Fruit fly (Drosophila melanogaster) whole organism, embryonic: Measurements from ENCODE around the gene CG33489.

Source experiments
- B-H1 ChIP-seq: fragments of 200-800 bp; sonication (Bioruptor generic); IDR thresholded peaks from 3 replicates; pipeline ENCODE4 v1.3.6; 2022; ENCODE audit warnings: missing biosample characterization, missing genetic modification characterization
- CG11093 ChIP-seq: fragments of 200-800 bp; sonication (Bioruptor generic); IDR thresholded peaks from 3 replicates; pipeline ENCODE4 v1.3.6; 2022; ENCODE audit warnings: missing biosample characterization, missing genetic modification characterization
- CG11504 ChIP-seq: fragments of 200-800 bp; sonication (Bioruptor generic); optimal IDR thresholded peaks from 3 replicates; lab custom pipeline; 2019; ENCODE audit warnings: missing biosample characterization, mild to moderate bottlenecking, missing genetic modification characterization, moderate library complexity
- CG14860 ChIP-seq: fragments of 200-800 bp; sonication (Bioruptor generic); IDR thresholded peaks from 3 replicates; pipeline ENCODE4 v1.3.6; 2022; ENCODE audit warnings: missing biosample characterization, missing genetic modification characterization; ENCODE audit not compliant: partially characterized antibody
- CG16863 ChIP-seq: fragments of 200-800 bp; sonication (Bioruptor generic); optimal IDR thresholded peaks from 3 replicates; lab custom pipeline; 2016; ENCODE audit warnings: missing biosample characterization, missing genetic modification characterization
- CG2199 ChIP-seq: fragments of 200-800 bp; sonication (Bioruptor generic); IDR thresholded peaks from 3 replicates; pipeline ENCODE4 v1.3.6; 2022; ENCODE audit warnings: missing biosample characterization, missing genetic modification characterization
- CG2889 ChIP-seq: fragments of 200-800 bp; sonication (Bioruptor generic); IDR thresholded peaks from 3 replicates; pipeline ENCODE4 v1.3.6; 2022; ENCODE audit warnings: missing biosample characterization, missing genetic modification characterization
- CG31441 ChIP-seq: fragments of 200-800 bp; sonication (Bioruptor generic); IDR thresholded peaks from 2 replicates; pipeline ENCODE4 v1.3.6; 2022; ENCODE audit warnings: missing biosample characterization, missing genetic modification characterization
- CG3281 ChIP-seq: fragments of 200-800 bp; sonication (Bioruptor generic); optimal IDR thresholded peaks from 3 replicates; lab custom pipeline; 2017; ENCODE audit warnings: missing biosample characterization, mild to moderate bottlenecking, missing genetic modification characterization
- CG34224 ChIP-seq: fragments of 200-800 bp; sonication (Bioruptor generic); IDR thresholded peaks from 3 replicates; pipeline ENCODE4 v1.3.6; 2022; ENCODE audit warnings: missing biosample characterization, missing genetic modification characterization; ENCODE audit not compliant: partially characterized antibody
- CG34376 ChIP-seq: fragments of 200-800 bp; sonication (Bioruptor generic); optimal IDR thresholded peaks from 2 replicates; lab custom pipeline; 2018; ENCODE audit warnings: missing biosample characterization, mild to moderate bottlenecking, missing genetic modification characterization
- CG43689 ChIP-seq: fragments of 200-800 bp; sonication (Bioruptor generic); IDR thresholded peaks from 2 replicates; pipeline ENCODE4 v1.3.6; 2022; ENCODE audit warnings: missing biosample characterization, missing genetic modification characterization
- CG6683 ChIP-seq: fragments of 200-800 bp; sonication (Bioruptor generic); optimal IDR thresholded peaks from 2 replicates; lab custom pipeline; 2017; ENCODE audit warnings: missing biosample characterization, mild to moderate bottlenecking, missing genetic modification characterization, missing genetic modification reagents
- CG7556 ChIP-seq: fragments of 200-800 bp; sonication (Bioruptor generic); optimal IDR thresholded peaks from 2 replicates; lab custom pipeline; 2017; ENCODE audit warnings: missing biosample characterization, mild to moderate bottlenecking, missing genetic modification characterization
- CG8944 ChIP-seq: fragments of 200-800 bp; sonication (Bioruptor generic); optimal IDR thresholded peaks from 3 replicates; lab custom pipeline; 2016; ENCODE audit warnings: missing biosample characterization, missing genetic modification characterization
- CG9609 ChIP-seq: fragments of 200-800 bp; sonication (Bioruptor generic); optimal IDR thresholded peaks from 3 replicates; lab custom pipeline; 2016; ENCODE audit warnings: missing biosample characterization, missing genetic modification characterization
- CG9727 ChIP-seq: fragments of 200-800 bp; sonication (Bioruptor generic); optimal IDR thresholded peaks from 3 replicates; lab custom pipeline; 2017; ENCODE audit warnings: missing biosample characterization, mild to moderate bottlenecking, missing genetic modification characterization
- D19A ChIP-seq: fragments of 200-800 bp; optimal IDR thresholded peaks from 3 replicates; lab custom pipeline; 2019; ENCODE audit warnings: missing biosample characterization, mild to moderate bottlenecking, missing genetic modification characterization, moderate library complexity
- Dll ChIP-seq: fragments of 200-800 bp; sonication (Bioruptor generic); IDR thresholded peaks from 4 replicates; pipeline ENCODE4 v1.3.6; 2022; ENCODE audit warnings: missing biosample characterization, missing genetic modification characterization; ENCODE audit not compliant: partially characterized antibody
- Doc2 ChIP-seq: fragments of 200-800 bp; sonication (Bioruptor generic); IDR thresholded peaks from 2 replicates; pipeline ENCODE4 v1.3.6; 2022; ENCODE audit warnings: missing biosample characterization, missing genetic modification characterization
- Fer3 ChIP-seq: fragments of 200-800 bp; sonication (Bioruptor generic); optimal IDR thresholded peaks from 2 replicates; lab custom pipeline; 2018; ENCODE audit warnings: missing biosample characterization, mild to moderate bottlenecking, missing genetic modification characterization, moderate library complexity
- H15 ChIP-seq: fragments of 200-800 bp; sonication (Bioruptor generic); IDR thresholded peaks from 3 replicates; pipeline ENCODE4 v1.3.6; 2022; ENCODE audit warnings: missing biosample characterization, missing genetic modification characterization
- Hr39 ChIP-seq: fragments of >200 bp; optimal IDR thresholded peaks from 2 replicates; lab custom pipeline; 2017
- Mad ChIP-seq: fragments of 200-800 bp; sonication (Bioruptor generic); optimal IDR thresholded peaks from 2 replicates; lab custom pipeline; 2016; ENCODE audit warnings: missing biosample characterization, missing genetic modification characterization
- Myb ChIP-seq: fragments of 200-800 bp; sonication (Bioruptor generic); optimal IDR thresholded peaks from 2 replicates; lab custom pipeline; 2016; ENCODE audit warnings: missing biosample characterization, missing genetic modification characterization
- Nf-YB ChIP-seq: fragments of 200-800 bp; sonication (Bioruptor generic); optimal IDR thresholded peaks from 3 replicates; lab custom pipeline; 2019; ENCODE audit warnings: missing biosample characterization, mild to moderate bottlenecking, missing genetic modification characterization, moderate library complexity
- Oli ChIP-seq: fragments of 200-800 bp; sonication (Bioruptor generic); optimal IDR thresholded peaks from 2 replicates; lab custom pipeline; 2018; ENCODE audit warnings: missing biosample characterization, mild to moderate bottlenecking, missing genetic modification characterization, moderate library complexity
- Sox100B ChIP-seq: fragments of 200-800 bp; sonication (Bioruptor generic); optimal IDR thresholded peaks from 3 replicates; lab custom pipeline; 2018; ENCODE audit warnings: missing biosample characterization, mild to moderate bottlenecking, missing genetic modification characterization
- Ssrp ChIP-seq: fragments of 200-800 bp; sonication (Bioruptor generic); optimal IDR thresholded peaks from 2 replicates; lab custom pipeline; 2018; ENCODE audit warnings: missing biosample characterization, mild to moderate bottlenecking, missing genetic modification characterization, moderate library complexity
- Vsx1 ChIP-seq: fragments of 200-800 bp; sonication (Bioruptor generic); optimal IDR thresholded peaks from 2 replicates; lab custom pipeline; 2017; ENCODE audit warnings: missing biosample characterization, mild to moderate bottlenecking, missing genetic modification characterization, missing genetic modification reagents
- aop ChIP-seq: fragments of 200-800 bp; sonication (Bioruptor generic); IDR thresholded peaks from 2 replicates; pipeline ENCODE4 v1.3.6; 2022; ENCODE audit warnings: missing biosample characterization, missing genetic modification characterization
- cad ChIP-seq: fragments of >200 bp; optimal IDR thresholded peaks from 2 replicates; lab custom pipeline; 2017; ENCODE audit warnings: missing biosample characterization, missing genetic modification characterization
- cato ChIP-seq: fragments of 200-800 bp; sonication (Bioruptor generic); optimal IDR thresholded peaks from 2 replicates; lab custom pipeline; 2016; ENCODE audit warnings: missing biosample characterization, missing genetic modification characterization, borderline replicate concordance
- chinmo ChIP-seq: fragments of 200-800 bp; sonication (Bioruptor generic); IDR thresholded peaks from 4 replicates; pipeline ENCODE4 v1.3.6; 2022; ENCODE audit warnings: missing biosample characterization, missing genetic modification characterization; ENCODE audit not compliant: partially characterized antibody
- esg ChIP-seq: fragments of 200-800 bp; sonication (Bioruptor generic); conservative IDR thresholded peaks from 2 replicates; pipeline ENCODE4 v1.3.6; 2022; ENCODE audit warnings: missing biosample characterization, missing genetic modification characterization
- exex ChIP-seq: fragments of 200-800 bp; sonication (Bioruptor generic); optimal IDR thresholded peaks from 4 replicates; lab custom pipeline; 2018; ENCODE audit warnings: missing biosample characterization, mild to moderate bottlenecking, missing genetic modification characterization, moderate library complexity
- fd102C ChIP-seq: fragments of 200-800 bp; sonication (Bioruptor generic); optimal IDR thresholded peaks from 2 replicates; lab custom pipeline; 2018; ENCODE audit warnings: missing biosample characterization, mild to moderate bottlenecking, missing genetic modification characterization, moderate library complexity
- gfzf ChIP-seq: fragments of 200-800 bp; sonication (Bioruptor generic); optimal IDR thresholded peaks from 2 replicates; lab custom pipeline; 2016; ENCODE audit warnings: missing biosample characterization, mild to moderate bottlenecking, missing genetic modification characterization, moderate library complexity
- lab ChIP-seq: fragments of 200-800 bp; sonication (Bioruptor generic); optimal IDR thresholded peaks from 3 replicates; lab custom pipeline; 2017; ENCODE audit warnings: missing biosample characterization, missing genetic modification characterization, mild to moderate bottlenecking, moderate library complexity, missing genetic modification reagents
- mirr ChIP-seq: fragments of 200-800 bp; sonication (Bioruptor generic); optimal IDR thresholded peaks from 3 replicates; lab custom pipeline; 2018; ENCODE audit warnings: missing biosample characterization, mild to moderate bottlenecking, missing genetic modification characterization
- otp ChIP-seq: fragments of 200-800 bp; sonication (Bioruptor generic); IDR thresholded peaks from 3 replicates; pipeline ENCODE4, ENCODE4 v1.3.6; 2022; ENCODE audit warnings: missing biosample characterization, missing genetic modification characterization
- p53 ChIP-seq: fragments of 200-800 bp; sonication (Bioruptor generic); optimal IDR thresholded peaks from 2 replicates; lab custom pipeline; 2016; ENCODE audit warnings: missing biosample characterization, missing genetic modification characterization
- pros ChIP-seq: fragments of 200-800 bp; sonication (Bioruptor generic); optimal IDR thresholded peaks from 3 replicates; lab custom pipeline; 2019; ENCODE audit warnings: missing biosample characterization, mild to moderate bottlenecking, missing genetic modification characterization, moderate library complexity
- pum ChIP-seq: fragments of 200-800 bp; sonication (Bioruptor generic); optimal IDR thresholded peaks from 2 replicates; lab custom pipeline; 2016; ENCODE audit warnings: missing biosample characterization, missing genetic modification characterization
- scrt ChIP-seq: fragments of 200-800 bp; sonication (Bioruptor generic); optimal IDR thresholded peaks from 2 replicates; lab custom pipeline; 2018; ENCODE audit warnings: missing biosample characterization, mild to moderate bottlenecking, missing genetic modification characterization, moderate library complexity
- sens ChIP-seq: fragments of 200-800 bp; sonication (Bioruptor generic); peaks from one replicate; lab custom pipeline; 2016; ENCODE audit warnings: missing biosample characterization, missing genetic modification characterization
- sisA ChIP-seq: fragments of 200-800 bp; sonication (Bioruptor generic); IDR thresholded peaks from 2 replicates; pipeline ENCODE4 v1.3.6; 2022; ENCODE audit warnings: missing biosample characterization, missing genetic modification characterization
- slbo ChIP-seq: fragments of 200-800 bp; sonication (Bioruptor generic); IDR thresholded peaks from 2 replicates; pipeline ENCODE4 v1.3.6; 2022; ENCODE audit warnings: missing biosample characterization, missing genetic modification characterization
- so ChIP-seq: fragments of 200-800 bp; sonication (Bioruptor generic); IDR thresholded peaks from 3 replicates; pipeline ENCODE4 v1.3.6; 2022; ENCODE audit warnings: missing biosample characterization, missing genetic modification characterization
- sug ChIP-seq: fragments of 200-800 bp; optimal IDR thresholded peaks from 2 replicates; lab custom pipeline; 2019; ENCODE audit warnings: missing biosample characterization, mild to moderate bottlenecking, missing genetic modification characterization, moderate library complexity
- toy ChIP-seq: fragments of 200-800 bp; sonication (Bioruptor generic); IDR thresholded peaks from 2 replicates; pipeline ENCODE4 v1.3.6; 2022; ENCODE audit warnings: missing biosample characterization, missing genetic modification characterization
- wdn ChIP-seq: fragments of 200-800 bp; sonication (Bioruptor generic); IDR thresholded peaks from 2 replicates; pipeline ENCODE4 v1.3.6; 2022; ENCODE audit warnings: missing biosample characterization, missing genetic modification characterization
- zfh2 ChIP-seq: fragments of 200-800 bp; sonication (Bioruptor generic); optimal IDR thresholded peaks from 2 replicates; lab custom pipeline; 2016; ENCODE audit warnings: missing biosample characterization, missing genetic modification characterization

The CG33489 gene

DNA sequence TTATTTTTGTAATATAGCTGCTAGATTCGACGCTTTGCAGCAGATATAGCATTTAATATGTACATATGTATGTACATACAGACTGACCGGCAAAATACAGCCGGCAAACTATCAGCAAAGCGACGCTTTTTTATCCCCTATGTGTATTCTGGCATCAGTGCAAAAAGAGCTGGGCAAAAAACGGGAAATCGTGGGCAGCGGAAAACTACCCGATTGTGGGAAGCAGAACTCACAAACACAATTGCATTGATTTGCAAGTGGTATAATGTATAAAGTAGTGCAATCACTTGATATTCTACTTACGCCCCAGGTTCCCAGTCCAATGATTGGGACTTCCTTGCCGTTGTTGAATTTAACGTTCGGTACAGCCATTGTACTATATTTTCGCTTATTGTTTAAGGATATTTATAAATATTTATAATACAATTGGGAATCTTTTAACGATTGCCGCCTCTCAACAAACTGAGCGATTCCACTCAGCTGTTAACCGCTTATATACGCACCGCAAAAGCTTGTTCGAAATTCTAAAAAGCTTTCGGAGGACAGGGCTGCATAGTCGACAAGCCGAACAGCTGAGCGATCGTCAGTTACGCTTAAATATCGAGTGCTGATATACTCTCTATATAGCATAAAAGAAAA is 46.5 kb upstream of the CG33489 start (continued):
- TF ChIP-seq p53 (GFP tag; lab: Kevin White, UChicago) (no peak), Dll (no peak), CG11093 (no peak), toy (GFP tag; lab: Robert Waterston, UW) (no peak), cato (no peak), pum (GFP tag; lab: Kevin White, UChicago) (no peak), pros (GFP tag; lab: Kevin White, UChicago) (no peak), Nf-YB (GFP tag; lab: Kevin White, UChicago) (no peak), H15 (no peak), cad (GFP tag; lab: Kevin White, UChicago) (no peak), so (GFP tag; lab: Robert Waterston, UW) (no peak), scrt (GFP tag; lab: Kevin White, UChicago) (no peak), esg (GFP tag; lab: Robert Waterston, UW) (no peak), chinmo (GFP tag; lab: Robert Waterston, UW) (peak; percentile 43; the same call in 1 of the 4 replicates), CG2199 (GFP tag; lab: Robert Waterston, UW) (peak; percentile 91), CG31441 (no peak), Myb (peak; percentile 61), otp (GFP tag; lab: Robert Waterston, UW) (no peak), CG2889 (GFP tag; lab: Robert Waterston, UW) (no peak), CG3281 (GFP tag; lab: Kevin White, UChicago) (no peak), aop (no peak), Fer3 (tag; lab: Kevin White, UChicago) (no peak), CG34224 (GFP tag; lab: Robert Waterston, UW) (peak; percentile 25; the same call in 1 of the 3 replicates), zfh2 (no peak), CG8944 (GFP tag; lab: Kevin White, UChicago) (no peak), gfzf (GFP tag; lab: Kevin White, UChicago) (no peak), Mad (no peak), CG43689 (GFP tag; lab: Robert Waterston, UW) (no peak), Hr39 (lab: Kevin White, UChicago) (no peak), sisA (GFP tag; lab: Robert Waterston, UW) (no peak), slbo (peak; percentile 25; the same call in 1 of the 2 replicates), CG7556 (GFP tag; lab: Kevin White, UChicago) (no peak)

- TF ChIP-seq Vsx1 (GFP tag; lab: Kevin White, UChicago) (peak; percentile 0), fd102C (GFP tag; lab: Kevin White, UChicago) (no peak), mirr (GFP tag; lab: Kevin White, UChicago) (peak; percentile 51), Sox100B (GFP tag; lab: Kevin White, UChicago) (no peak), CG2889 (GFP tag; lab: Robert Waterston, UW) (no peak), sens (peak; percentile 2), B-H1 (GFP tag; lab: Robert Waterston, UW) (no peak), CG6683 (GFP tag; lab: Kevin White, UChicago) (no peak), CG16863 (GFP tag; lab: Kevin White, UChicago) (no peak), CG14860 (GFP tag; lab: Robert Waterston, UW) (no peak), CG9727 (no peak), lab (GFP tag; lab: Kevin White, UChicago) (no peak), CG11504 (tag; lab: Kevin White, UChicago) (no peak), wdn (no peak), D19A (tag; lab: Kevin White, UChicago) (peak; percentile 41), Ssrp (tag; lab: Kevin White, UChicago) (no peak), CG9609 (GFP tag; lab: Kevin White, UChicago) (no peak), CG34376 (peak; percentile 23), sug (peak; percentile 44), Doc2 (GFP tag; lab: Robert Waterston, UW) (no peak), Oli (no peak), exex (peak; percentile 83)
Observed at dm6 chr3L:11622750-11623149, 45.9 kb upstream of the CG33489 start.
